Worm (Caenorhabditis elegans): ENCODE results near the gene C03G6.17.

- TF ChIP-seq skn-1 (tag; optimal IDR thresholded peaks at IDR 0.05) (no peak), ztf-11 (tag; optimal IDR thresholded peaks at IDR 0.05) (no peak), aly-2 (tag; optimal IDR thresholded peaks at IDR 0.05) (no peak), lin-15B (tag; optimal IDR thresholded peaks at IDR 0.05) (no peak), unc-62 (GFP tag; optimal IDR thresholded peaks at IDR 0.05 in 1 of 2) (no peak), unc-62 (tag; optimal IDR thresholded peaks at IDR 0.05) (no peak), nhr-77 (tag; optimal IDR thresholded peaks at IDR 0.05) (no peak), jun-1 (tag; optimal IDR thresholded peaks at IDR 0.05) (no peak), lsy-2 (tag; optimal IDR thresholded peaks at IDR 0.05) (no peak)
Observed at ce11 chrV:7428880-7429279, 48.0 kb upstream of the C03G6.17 start, which contains the start of gene srw-69.

Data from whole organism, L4 larva.